Fruit fly (Drosophila melanogaster) whole organism, prepupa: ENCODE measurements around the gene CG9040.

Experiments used
- Blimp-1 ChIP-seq: fragments of 200-800 bp; sonication (Bioruptor generic); optimal IDR thresholded peaks from 3 replicates; lab custom pipeline; 2017; ENCODE audit warnings: missing biosample characterization, missing genetic modification characterization, mild to moderate bottlenecking, moderate library complexity, missing genetic modification reagents
- CG10631 ChIP-seq: fragments of 200-800 bp; sonication (Bioruptor generic); optimal IDR thresholded peaks from 2 replicates; lab custom pipeline; 2016; ENCODE audit warnings: missing biosample characterization, missing genetic modification characterization
- CG11294 ChIP-seq: fragments of 200-800 bp; sonication (Bioruptor generic); IDR thresholded peaks from 2 replicates; pipeline ENCODE4 v1.3.6; 2022; ENCODE audit warnings: missing biosample characterization, missing genetic modification characterization
- CG15336 ChIP-seq: fragments of 200-800 bp; sonication (Bioruptor generic); IDR thresholded peaks from 2 replicates; pipeline ENCODE4 v1.3.6; 2022; ENCODE audit warnings: missing biosample characterization, missing genetic modification characterization
- CG1621 ChIP-seq: fragments of 200-800 bp; sonication (Bioruptor generic); optimal IDR thresholded peaks from 3 replicates; lab custom pipeline; 2018; ENCODE audit warnings: missing biosample characterization, mild to moderate bottlenecking, missing genetic modification characterization
- CG16779 ChIP-seq: fragments of 200-800 bp; sonication (Bioruptor generic); optimal IDR thresholded peaks from 3 replicates; lab custom pipeline; 2017; ENCODE audit warnings: missing biosample characterization, mild to moderate bottlenecking, missing genetic modification characterization
- CG3032 ChIP-seq: fragments of 200-800 bp; optimal IDR thresholded peaks from 2 replicates; lab custom pipeline; 2019; ENCODE audit warnings: missing biosample characterization, mild to moderate bottlenecking, missing genetic modification characterization, moderate library complexity
- CG31627 ChIP-seq: fragments of 200-800 bp; sonication (Bioruptor generic); optimal IDR thresholded peaks from 3 replicates; lab custom pipeline; 2016; ENCODE audit warnings: missing biosample characterization, missing genetic modification characterization
- CG32006 ChIP-seq: fragments of 200-800 bp; sonication (Bioruptor generic); optimal IDR thresholded peaks from 3 replicates; lab custom pipeline; 2017; ENCODE audit warnings: missing biosample characterization, mild to moderate bottlenecking, missing genetic modification characterization
- CG34406 ChIP-seq: fragments of 200-800 bp; sonication (Bioruptor generic); optimal IDR thresholded peaks from 3 replicates; lab custom pipeline; 2016; ENCODE audit warnings: missing biosample characterization, missing genetic modification characterization
- CG6276 ChIP-seq: fragments of 200-800 bp; sonication (Bioruptor generic); optimal IDR thresholded peaks from 2 replicates; lab custom pipeline; 2017; ENCODE audit warnings: missing biosample characterization, mild to moderate bottlenecking, missing genetic modification characterization
- CG6808 ChIP-seq: fragments of 200-800 bp; sonication (Bioruptor generic); optimal IDR thresholded peaks from 3 replicates; lab custom pipeline; 2017; ENCODE audit warnings: missing biosample characterization, missing genetic modification characterization, mild to moderate bottlenecking, moderate library complexity, missing genetic modification reagents
- CG6854 ChIP-seq: fragments of 200-800 bp; sonication (Bioruptor generic); optimal IDR thresholded peaks from 2 replicates; lab custom pipeline; 2017; ENCODE audit warnings: missing biosample characterization, mild to moderate bottlenecking, missing genetic modification characterization
- CG8119 ChIP-seq: fragments of 200-800 bp; sonication (Bioruptor generic); IDR thresholded peaks from 3 replicates; pipeline ENCODE4 v1.3.6; 2022; ENCODE audit warnings: missing biosample characterization, missing genetic modification characterization
- CG8319 ChIP-seq: fragments of 200-800 bp; sonication (Bioruptor generic); optimal IDR thresholded peaks from 3 replicates; lab custom pipeline; 2016; ENCODE audit warnings: missing biosample characterization, missing genetic modification characterization
- CG9139 ChIP-seq: fragments of 200-800 bp; sonication (Bioruptor generic); optimal IDR thresholded peaks from 3 replicates; lab custom pipeline; 2017; ENCODE audit warnings: missing biosample characterization, mild to moderate bottlenecking, missing genetic modification characterization
- Ets21C ChIP-seq: fragments of 200-800 bp; sonication (Bioruptor generic); optimal IDR thresholded peaks from 3 replicates; lab custom pipeline; 2016; ENCODE audit warnings: missing biosample characterization, missing genetic modification characterization
- Ets96B ChIP-seq: fragments of 200-800 bp; optimal IDR thresholded peaks from 2 replicates; lab custom pipeline; 2019; ENCODE audit warnings: missing biosample characterization, mild to moderate bottlenecking, missing genetic modification characterization, moderate library complexity
- Hr38 ChIP-seq: sonication (Bioruptor generic); optimal IDR thresholded peaks from 2 replicates; lab custom pipeline; 2016; ENCODE audit warnings: missing biosample characterization, missing genetic modification characterization
- Hr39 ChIP-seq: fragments of 200-800 bp; sonication (Bioruptor generic); optimal IDR thresholded peaks from 2 replicates; lab custom pipeline; 2016; ENCODE audit warnings: missing biosample characterization, missing genetic modification characterization
- Lpt ChIP-seq: fragments of 200-800 bp; sonication (Bioruptor generic); optimal IDR thresholded peaks from 3 replicates; lab custom pipeline; 2016; ENCODE audit warnings: missing biosample characterization, missing genetic modification characterization
- OdsH ChIP-seq: fragments of 200-800 bp; sonication (Bioruptor generic); optimal IDR thresholded peaks from 3 replicates; lab custom pipeline; 2016; ENCODE audit warnings: missing biosample characterization, missing genetic modification characterization
- Smox ChIP-seq: fragments of 200-800 bp; sonication (Bioruptor generic); optimal IDR thresholded peaks from 3 replicates; lab custom pipeline; 2016; ENCODE audit warnings: missing biosample characterization, missing genetic modification characterization
- Sox14 ChIP-seq: fragments of 200-800 bp; sonication (Bioruptor generic); optimal IDR thresholded peaks from 3 replicates; lab custom pipeline; 2016; ENCODE audit warnings: missing biosample characterization, missing genetic modification characterization
- achi ChIP-seq: fragments of 200-800 bp; sonication (Bioruptor generic); optimal IDR thresholded peaks from 3 replicates; lab custom pipeline; 2016; ENCODE audit warnings: missing biosample characterization, missing genetic modification characterization
- acj6 ChIP-seq: fragments of 200-800 bp; sonication (Bioruptor generic); optimal IDR thresholded peaks from 3 replicates; lab custom pipeline; 2016; ENCODE audit warnings: missing biosample characterization, missing genetic modification characterization
- cyc ChIP-seq: fragments of 200-800 bp; sonication (Bioruptor generic); optimal IDR thresholded peaks from 3 replicates; lab custom pipeline; 2016; ENCODE audit warnings: missing biosample characterization, missing genetic modification characterization
- dac ChIP-seq: fragments of 200-800 bp; sonication (Bioruptor generic); optimal IDR thresholded peaks from 2 replicates; lab custom pipeline; 2017; ENCODE audit warnings: missing biosample characterization, mild to moderate bottlenecking, missing genetic modification characterization
- dsx ChIP-seq: fragments of 200-800 bp; optimal IDR thresholded peaks from 3 replicates; lab custom pipeline; 2019; ENCODE audit warnings: missing biosample characterization, mild to moderate bottlenecking, missing genetic modification characterization, moderate library complexity; ENCODE audit not compliant: poor library complexity, severe bottlenecking
- esn ChIP-seq: fragments of 200-800 bp; sonication (Bioruptor generic); optimal IDR thresholded peaks from 2 replicates; lab custom pipeline; 2016; ENCODE audit warnings: missing biosample characterization, mild to moderate bottlenecking, missing genetic modification characterization, moderate library complexity
- fd85E ChIP-seq: fragments of 200-800 bp; sonication (Bioruptor generic); optimal IDR thresholded peaks from 3 replicates; lab custom pipeline; 2016; ENCODE audit warnings: missing biosample characterization, missing genetic modification characterization
- lz ChIP-seq: fragments of 200-800 bp; sonication (Bioruptor generic); optimal IDR thresholded peaks from 3 replicates; lab custom pipeline; 2016; ENCODE audit warnings: missing biosample characterization, missing genetic modification characterization
- net ChIP-seq: fragments of 200-800 bp; sonication (Bioruptor generic); optimal IDR thresholded peaks from 3 replicates; lab custom pipeline; 2016; ENCODE audit warnings: missing biosample characterization, missing genetic modification characterization
- pdm3 ChIP-seq: fragments of 200-800 bp; sonication (Bioruptor generic); optimal IDR thresholded peaks from 3 replicates; lab custom pipeline; 2016; ENCODE audit warnings: missing biosample characterization, missing genetic modification characterization
- spab ChIP-seq: fragments of 200-800 bp; sonication (Bioruptor generic); optimal IDR thresholded peaks from 2 replicates; lab custom pipeline; 2017; ENCODE audit warnings: missing biosample characterization, mild to moderate bottlenecking, missing genetic modification characterization, missing genetic modification reagents
- ss ChIP-seq, 2 experiments: fragments of 200-800 bp; sonication (Bioruptor generic); optimal IDR thresholded peaks; 2 replicates in 1 of 2; 3 replicates in 1 of 2; lab custom pipeline; 2017 to 2018; ENCODE audit warnings: mild to moderate bottlenecking in 2 of 2, missing biosample characterization in 2 of 2, missing genetic modification characterization in 2 of 2, moderate library complexity in 1 of 2
- svp ChIP-seq: fragments of 200-800 bp; sonication (Bioruptor generic); peaks from one replicate; lab custom pipeline; 2016; ENCODE audit warnings: missing biosample characterization, missing genetic modification characterization
- topi ChIP-seq: fragments of 200-800 bp; sonication (Bioruptor generic); optimal IDR thresholded peaks from 3 replicates; lab custom pipeline; 2016; ENCODE audit warnings: missing biosample characterization, missing genetic modification characterization
- vri ChIP-seq: fragments of 200-800 bp; sonication (Bioruptor generic); optimal IDR thresholded peaks from 3 replicates; lab custom pipeline; 2016; ENCODE audit warnings: missing biosample characterization, mild to moderate bottlenecking, missing genetic modification characterization

CG9040 gene

dm6 chr3L:13964635-13965501 is 22.8 kb upstream of the CG9040 start, which contains the start of the genes Meics, Nxf3 and ssp2 (continued):
- peak; percentile 23 for TF ChIP-seq acj6 (GFP tag; lab: Kevin White, UChicago)
- TF ChIP-seq CG6854, result no peak
- no peak for TF ChIP-seq CG11294 (GFP tag; lab: Robert Waterston, UW)
- no peak for TF ChIP-seq CG8119 (GFP tag; lab: Robert Waterston, UW)
- peak; percentile 2 for TF ChIP-seq cyc
- TF ChIP-seq Ets21C (GFP tag; lab: Kevin White, UChicago), result no peak
- TF ChIP-seq fd85E (GFP tag; lab: Kevin White, UChicago), result no peak
- TF ChIP-seq Hr39 (GFP tag; lab: Kevin White, UChicago), result peak; percentile 38
- TF ChIP-seq Blimp-1 (GFP tag; lab: Kevin White, UChicago), result peak; percentile 100
- 0 out of 2 replicates have a peak, but pooled peaks have one; percentile 6 for TF ChIP-seq CG15336
- TF ChIP-seq Smox (GFP tag; lab: Kevin White, UChicago), result no peak
- no peak for TF ChIP-seq Ets96B (tag; lab: Kevin White, UChicago)
- TF ChIP-seq Hr38 (GFP tag; lab: Kevin White, UChicago), result no peak

- TF ChIP-seq CG11294 (GFP tag; lab: Robert Waterston, UW), result no peak
- 0 out of 2 replicates have a peak, but pooled peaks have one; percentile 5 for TF ChIP-seq CG15336
These were observed 22.2 kb upstream of the CG9040 start for dm6 chr3L:13965502-13965843.

- TF ChIP-seq achi (GFP tag; lab: Kevin White, UChicago) (no peak), Sox14 (GFP tag; lab: Kevin White, UChicago) (no peak), CG6276 (GFP tag; lab: Kevin White, UChicago) (no peak), OdsH (GFP tag; lab: Kevin White, UChicago) (no peak), dac (GFP tag; lab: Kevin White, UChicago) (no peak), fd85E (GFP tag; lab: Kevin White, UChicago) (no peak), CG10631 (no peak), lz (GFP tag; lab: Kevin White, UChicago) (no peak), CG3032 (tag; lab: Kevin White, UChicago) (no peak), CG8319 (no peak), net (no peak), CG11294 (GFP tag; lab: Robert Waterston, UW) (no peak)
These were observed 14.1 kb upstream of the CG9040 start, which contains the start of the genes CG13738 and Hsc70-1 for dm6 chr3L:13973377-13974111. TSS of gene CG13738 (minus strand) at chr3L:13973477. TSS of gene Hsc70-1 (plus strand) at chr3L:13974061.

- no peak for TF ChIP-seq CG1621 (tag; lab: Kevin White, UChicago)
- TF ChIP-seq Lpt (GFP tag; lab: Kevin White, UChicago), result no peak
- TF ChIP-seq CG11294 (GFP tag; lab: Robert Waterston, UW), result no peak
- TF ChIP-seq net, result no peak
- no peak for TF ChIP-seq CG16779 (tag; lab: Kevin White, UChicago)
- TF ChIP-seq Ets21C (GFP tag; lab: Kevin White, UChicago), result no peak
- no peak for TF ChIP-seq Ets96B (tag; lab: Kevin White, UChicago)
- TF ChIP-seq pdm3 (GFP tag; lab: Kevin White, UChicago), result no peak
- no peak for TF ChIP-seq CG31627 (GFP tag; lab: Kevin White, UChicago)
- TF ChIP-seq vri, result no peak
These were observed 5.2 kb upstream of the CG9040 start for dm6 chr3L:13982516-13982915.

- no peak for TF ChIP-seq Hr39 (GFP tag; lab: Kevin White, UChicago)
- no peak for TF ChIP-seq CG6808 (GFP tag; lab: Kevin White, UChicago)
- no peak for TF ChIP-seq CG32006
- TF ChIP-seq svp (GFP tag; lab: Kevin White, UChicago), result no peak
- TF ChIP-seq CG15336, result no peak
- no peak for TF ChIP-seq topi (GFP tag; lab: Kevin White, UChicago)
- TF ChIP-seq lz (GFP tag; lab: Kevin White, UChicago), result no peak
- TF ChIP-seq acj6 (GFP tag; lab: Kevin White, UChicago), result no peak
- no peak for TF ChIP-seq dsx
- TF ChIP-seq CG9139 (GFP tag; lab: Kevin White, UChicago), result no peak
- TF ChIP-seq pdm3 (GFP tag; lab: Kevin White, UChicago), result no peak
- TF ChIP-seq spab (GFP tag; lab: Kevin White, UChicago), result no peak
- no peak for TF ChIP-seq achi (GFP tag; lab: Kevin White, UChicago)
- no peak for TF ChIP-seq CG31627 (GFP tag; lab: Kevin White, UChicago)
- no peak for TF ChIP-seq CG11294 (GFP tag; lab: Robert Waterston, UW)
- no peak for TF ChIP-seq CG34406 (GFP tag; lab: Kevin White, UChicago)
- TF ChIP-seq esn (GFP tag; lab: Kevin White, UChicago), result no peak
- TF ChIP-seq ss (GFP tag; optimal IDR thresholded peaks at IDR 0.05; lab: Kevin White, UChicago), result no peak
These were observed 1.3 kb upstream of the CG9040 start, which contains the start of gene CG17362 for dm6 chr3L:13986330-13986729. TSS of gene CG17362 (plus strand) at chr3L:13986620.
